Fruit fly (Drosophila melanogaster): ENCODE data around the gene sphe.

The sphe gene

DNA sequence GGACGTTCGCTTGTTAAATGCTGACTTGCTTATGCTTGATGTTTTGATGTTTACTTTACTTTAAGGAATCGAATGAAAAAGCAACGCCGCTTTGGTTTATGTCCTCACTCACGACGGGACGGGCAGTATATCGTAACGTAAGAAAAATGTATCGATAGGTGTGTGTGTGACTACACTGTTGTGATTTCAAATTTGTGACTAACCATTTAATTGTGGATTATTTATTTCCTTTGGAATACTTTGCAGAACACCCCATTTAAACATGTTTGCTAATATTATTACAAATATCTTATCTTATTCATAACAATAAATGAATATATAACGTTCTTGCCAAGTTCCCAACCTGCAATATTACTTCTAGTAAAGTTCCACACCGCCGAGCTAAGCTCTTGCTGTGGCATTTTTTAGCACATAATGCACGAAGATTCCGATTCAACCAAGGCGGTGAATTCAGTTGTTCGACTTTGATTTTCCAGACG is 46.8 kb downstream of the sphe start, which contains the start of the genes Nemp and r:
Gene Nemp (minus strand): TSS at position 85 of the 479 bp plus-strand sequence.
Gene r (plus strand): TSS at position 429 of the 479 bp plus-strand sequence.
- no peak for TF ChIP-seq Pif1A (GFP tag; optimal IDR thresholded peaks at IDR 0.05)
- TF ChIP-seq Ets98B (GFP tag; IDR thresholded peaks at IDR 0.05), result no peak

dm6 chrX:16651625-16652024 is 50.1 kb downstream of the sphe start:
- TF ChIP-seq CG8301 (tag; optimal IDR thresholded peaks at IDR 0.05), result no peak
- no peak for TF ChIP-seq EcR (GFP tag; optimal IDR thresholded peaks at IDR 0.05)
- TF ChIP-seq rn (GFP tag; IDR thresholded peaks at IDR 0.05), result no peak
- no peak for TF ChIP-seq Ets98B (GFP tag; IDR thresholded peaks at IDR 0.05)
- TF ChIP-seq CG17806 (tag; optimal IDR thresholded peaks at IDR 0.05), result no peak
- TF ChIP-seq fd96Ca (GFP tag; IDR thresholded peaks at IDR 0.05), result no peak
- no peak for TF ChIP-seq CG8159 (tag; optimal IDR thresholded peaks at IDR 0.05)
- no peak for TF ChIP-seq gl (tag; optimal IDR thresholded peaks at IDR 0.05)
- TF ChIP-seq CG14655 (GFP tag; optimal IDR thresholded peaks at IDR 0.05), result no peak
- TF ChIP-seq Snoo (tag; optimal IDR thresholded peaks at IDR 0.05), result no peak
- no peak for TF ChIP-seq Pif1B (GFP tag; optimal IDR thresholded peaks at IDR 0.05)
- TF ChIP-seq Pif1A (GFP tag; optimal IDR thresholded peaks at IDR 0.05), result no peak
- TF ChIP-seq D1 (tag; optimal IDR thresholded peaks at IDR 0.05), result no peak
- no peak for TF ChIP-seq CG12605 (GFP tag; IDR thresholded peaks at IDR 0.05)
- no peak for TF ChIP-seq CG34367 (tag; optimal IDR thresholded peaks at IDR 0.05)
- no peak for TF ChIP-seq CG10348 (GFP tag; IDR thresholded peaks at IDR 0.05)

dm6 chrX:16651098-16651497 is 50.7 kb downstream of the sphe start, which contains the start of the genes CG32573 and CG42512:
CG32573 (plus strand) TSS chrX:16651376.
CG42512 (plus strand) TSS chrX:16651376.
- no peak for TF ChIP-seq CG14655 (GFP tag; optimal IDR thresholded peaks at IDR 0.05)
- TF ChIP-seq EcR (GFP tag; optimal IDR thresholded peaks at IDR 0.05), result no peak
- no peak for TF ChIP-seq CG10348 (GFP tag; IDR thresholded peaks at IDR 0.05)
- TF ChIP-seq CG17806 (tag; optimal IDR thresholded peaks at IDR 0.05), result no peak
- TF ChIP-seq gl (tag; optimal IDR thresholded peaks at IDR 0.05), result no peak
- no peak for TF ChIP-seq D1 (tag; optimal IDR thresholded peaks at IDR 0.05)
- no peak for TF ChIP-seq CG13204 (GFP tag; optimal IDR thresholded peaks at IDR 0.05)
- TF ChIP-seq rn (GFP tag; IDR thresholded peaks at IDR 0.05), result no peak
- no peak for TF ChIP-seq Ets98B (GFP tag; IDR thresholded peaks at IDR 0.05)
- no peak for TF ChIP-seq Pif1B (GFP tag; optimal IDR thresholded peaks at IDR 0.05)
- TF ChIP-seq CG32121 (GFP tag; IDR thresholded peaks at IDR 0.05), result no peak
- TF ChIP-seq fd96Ca (GFP tag; IDR thresholded peaks at IDR 0.05), result no peak
- TF ChIP-seq CG8159 (tag; optimal IDR thresholded peaks at IDR 0.05), result no peak
- TF ChIP-seq Pif1A (GFP tag; optimal IDR thresholded peaks at IDR 0.05), result no peak
- no peak for TF ChIP-seq CG4496 (GFP tag; IDR thresholded peaks at IDR 0.05)
- TF ChIP-seq CG15710 (tag; optimal IDR thresholded peaks at IDR 0.05), result no peak
